Comparison of ENCODE assay signal across 1 worm cellular context in the genomic region with DNA sequence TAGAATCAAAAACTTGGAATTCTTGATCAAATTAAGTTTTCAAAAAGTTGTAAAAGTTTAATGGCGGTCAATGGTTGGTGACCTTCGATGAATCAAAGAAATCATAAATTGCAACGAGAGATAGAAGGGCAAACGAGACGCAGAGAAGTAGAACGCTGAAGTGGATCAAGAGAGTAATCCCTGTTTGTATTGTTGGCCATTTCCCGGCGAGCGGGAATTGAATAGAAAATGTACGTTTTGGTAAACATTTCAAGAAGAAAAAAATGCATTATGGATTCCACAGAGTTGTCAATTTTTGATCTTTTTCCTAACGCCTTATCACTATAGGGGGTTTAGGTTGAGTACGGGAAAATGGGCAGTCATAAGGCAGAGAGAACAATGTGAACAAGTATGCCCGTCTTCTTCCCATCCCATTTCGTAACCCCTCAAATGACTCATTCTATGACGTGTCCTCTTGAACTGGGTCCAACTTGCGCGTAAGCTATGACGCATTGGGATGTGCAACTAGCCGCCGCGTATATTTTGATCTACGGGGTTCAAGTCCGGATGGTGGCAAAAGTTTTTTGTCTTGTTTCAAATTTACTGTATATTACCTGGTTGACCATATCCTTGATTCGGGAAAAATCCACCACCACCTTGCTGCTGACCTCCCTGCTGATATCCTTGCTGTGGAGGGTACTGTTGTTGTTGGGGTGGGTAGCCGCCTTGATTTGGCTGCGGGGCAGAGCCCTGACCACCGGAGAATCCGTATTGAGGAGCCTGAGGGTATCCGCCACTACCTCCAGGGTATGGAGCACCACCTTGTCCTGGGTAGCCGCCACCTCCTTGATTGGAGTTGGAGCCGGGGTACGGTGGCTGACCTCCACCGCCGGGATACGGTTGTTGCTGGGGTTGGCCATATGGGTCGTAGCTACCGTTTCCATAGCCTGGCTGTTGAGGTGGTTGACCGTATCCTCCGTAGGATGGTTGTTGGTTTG.
TF ChIP-seq lines count a peak whose summit lies in the region.

No protein-coding gene starts in this region.

TF ChIP-seq in whole organism, L1 larva, 84 proteins besides CTCF, POLR2A, EP300 and RAD21 (continued from another document):
- TF ChIP-seq ets-5 (GFP tag; IDR thresholded peaks at IDR 0.05; lab: Robert Waterston, UW) (no peak), pqm-1 (tag; optimal IDR thresholded peaks at IDR 0.05; lab: Kevin White, UChicago) (no peak), ama-1 (optimal IDR thresholded peaks at IDR 0.05; lab: Kevin White, UChicago) (no peak), lin-13 (GFP tag; optimal IDR thresholded peaks at IDR 0.05; lab: Kevin White, UChicago) (no peak), pag-3 (tag; optimal IDR thresholded peaks at IDR 0.05; lab: Kevin White, UChicago; ENCODE audit: borderline replicate concordance, insufficient read depth) (no peak), efl-3 (GFP tag; optimal IDR thresholded peaks at IDR 0.05; lab: Kevin White, UChicago) (no peak), zag-1 (tag; optimal IDR thresholded peaks at IDR 0.05; lab: Kevin White, UChicago) (no peak), lin-14 (GFP tag; optimal IDR thresholded peaks at IDR 0.05; lab: Kevin White, UChicago) (peak; percentile 54), elt-3 (tag; optimal IDR thresholded peaks at IDR 0.05; lab: Kevin White, UChicago) (no peak), nhr-11 (tag; optimal IDR thresholded peaks at IDR 0.05; lab: Kevin White, UChicago) (no peak), Y116A8C.19 (tag; optimal IDR thresholded peaks at IDR 0.05; lab: Kevin White, UChicago; ENCODE audit: borderline replicate concordance) (no peak), ceh-82 (tag; optimal IDR thresholded peaks at IDR 0.05; lab: Kevin White, UChicago) (no peak), sox-4 (tag; optimal IDR thresholded peaks at IDR 0.05; lab: Kevin White, UChicago) (no peak), lin-15B (tag; optimal IDR thresholded peaks at IDR 0.05; lab: Kevin White, UChicago) (no peak), tlp-1 (tag; optimal IDR thresholded peaks at IDR 0.05; lab: Kevin White, UChicago) (no peak), efl-1 (optimal IDR thresholded peaks at IDR 0.05; lab: Kevin White, UChicago) (peak in 1 of 2 experiments; percentile 15), efl-1 (GFP tag; optimal IDR thresholded peaks at IDR 0.05 in 1 of 2; lab: Kevin White, UChicago) (no peak), fkh-8 (tag; optimal IDR thresholded peaks at IDR 0.05; lab: Kevin White, UChicago) (no peak), skn-1 (tag; optimal IDR thresholded peaks at IDR 0.05; lab: Kevin White, UChicago) (no peak), blmp-1 (tag; optimal IDR thresholded peaks at IDR 0.05; lab: Kevin White, UChicago) (peak; percentile 41), sptf-1 (tag; optimal IDR thresholded peaks at IDR 0.05; lab: Kevin White, UChicago) (no peak), nhr-28 (tag; optimal IDR thresholded peaks at IDR 0.05; lab: Kevin White, UChicago) (no peak), lir-3 (tag; optimal IDR thresholded peaks at IDR 0.05; lab: Kevin White, UChicago; ENCODE audit: poor library complexity) (no peak), vab-15 (tag; optimal IDR thresholded peaks at IDR 0.05; lab: Kevin White, UChicago) (no peak), jun-1 (tag; optimal IDR thresholded peaks at IDR 0.05; lab: Kevin White, UChicago) (no peak), xbp-1 (tag; optimal IDR thresholded peaks at IDR 0.05; lab: Kevin White, UChicago) (no peak), rnt-1 (tag; optimal IDR thresholded peaks at IDR 0.05; lab: Kevin White, UChicago) (no peak), ceh-88 (GFP tag; IDR thresholded peaks at IDR 0.05; lab: Robert Waterston, UW) (no peak), elt-2 (tag; optimal IDR thresholded peaks at IDR 0.05; lab: Kevin White, UChicago) (no peak), C16A3.4 (tag; optimal IDR thresholded peaks at IDR 0.05; lab: Kevin White, UChicago) (no peak), tbx-2 (tag; optimal IDR thresholded peaks at IDR 0.05; lab: Kevin White, UChicago) (no peak)
